Worm (Caenorhabditis elegans): Measurements from ENCODE around the gene C16B8.4.

DNA sequence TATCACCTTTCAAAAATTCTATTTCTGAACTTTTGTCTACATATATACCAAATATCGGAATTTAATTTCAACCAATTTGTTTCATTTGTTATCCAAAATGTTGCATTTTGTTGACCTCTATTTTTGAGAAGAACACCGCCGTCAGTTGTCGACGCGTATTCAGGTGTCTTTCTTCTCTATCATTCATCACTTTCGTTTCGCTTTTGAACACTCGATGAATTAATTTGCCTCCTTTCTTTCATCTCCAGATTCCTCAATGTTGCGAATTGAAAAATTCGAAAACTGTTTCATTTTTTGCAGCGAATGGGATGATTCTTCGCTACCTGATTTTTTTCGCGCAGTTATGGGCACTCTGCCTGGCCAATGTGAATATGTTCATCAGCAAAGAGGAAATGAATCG is 15.2 kb downstream of the C16B8.4 start, which contains the start of gene lin-18:
- TF ChIP-seq snpc-4 (tag; optimal IDR thresholded peaks at IDR 0.05): no peak
- no peak for TF ChIP-seq egl-27 (tag; optimal IDR thresholded peaks at IDR 0.05)
- no peak for TF ChIP-seq eor-1 (tag; optimal IDR thresholded peaks at IDR 0.05)
- no peak for TF ChIP-seq nhr-77 (tag; optimal IDR thresholded peaks at IDR 0.05)
- no peak for TF ChIP-seq unc-62 (GFP tag; optimal IDR thresholded peaks at IDR 0.05)
- no peak for TF ChIP-seq ztf-11 (tag; optimal IDR thresholded peaks at IDR 0.05)
- TF ChIP-seq nhr-11 (tag; optimal IDR thresholded peaks at IDR 0.05): no peak
- no peak for TF ChIP-seq elt-3 (tag; optimal IDR thresholded peaks at IDR 0.05)
- TF ChIP-seq aly-2 (tag; optimal IDR thresholded peaks at IDR 0.05): no peak
- TF ChIP-seq unc-39 (tag; optimal IDR thresholded peaks at IDR 0.05): no peak
- no peak for TF ChIP-seq lin-39 (tag; optimal IDR thresholded peaks at IDR 0.05)
- TF ChIP-seq pqm-1 (tag; optimal IDR thresholded peaks at IDR 0.05): no peak
